Worm (Caenorhabditis elegans) whole organism, early embryonic: ENCODE data around the gene lea-1.

Experiments
- ceh-13 ChIP-seq: fragments of 200-800 bp; sonication (Bioruptor generic); optimal IDR thresholded peaks from 2 replicates; lab custom pipeline; 2018; ENCODE audit warnings: mild to moderate bottlenecking, missing genetic modification characterization, missing compliant biosample characterization
- hmbx-1 ChIP-seq: sonication (generic microtip); optimal IDR thresholded peaks from 2 replicates; lab custom pipeline; 2016; ENCODE audit warnings: mild to moderate bottlenecking, missing genetic modification characterization, missing compliant biosample characterization
- sea-1 ChIP-seq: fragments of 200-800 bp; sonication (Bioruptor generic); conservative IDR thresholded peaks from 2 replicates; pipeline ENCODE4 v1.3.6; 2022; ENCODE audit warnings: missing genetic modification characterization, missing compliant biosample characterization
- tra-4 ChIP-seq: sonication (generic microtip); optimal IDR thresholded peaks from 2 replicates; lab custom pipeline; 2017; ENCODE audit warnings: missing genetic modification characterization, missing compliant biosample characterization

DNA sequence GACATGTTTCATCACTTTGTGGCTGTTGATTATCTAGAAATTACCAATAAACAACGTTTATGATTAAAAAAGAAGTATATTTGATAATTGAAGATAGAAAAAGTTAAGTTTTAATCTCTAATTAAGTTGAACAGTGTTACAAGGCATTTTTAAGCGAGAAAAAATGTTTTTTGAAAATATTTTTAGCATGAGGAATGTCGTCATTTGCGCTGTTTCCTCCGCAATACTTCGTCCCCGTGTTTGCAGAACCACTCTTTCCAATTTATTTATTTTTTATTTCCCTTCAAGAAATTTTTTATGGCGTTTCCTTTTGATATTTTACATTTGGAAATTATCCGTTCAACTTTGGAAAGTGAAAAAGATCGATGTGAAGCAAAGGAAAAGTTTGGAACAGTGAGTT lies 20.1 kb upstream of the lea-1 start, which contains the start of the genes rde-1 and trpp-6:
- TF ChIP-seq tra-4 (tag; lab: Kevin White, UChicago) (no peak), hmbx-1 (tag; lab: Kevin White, UChicago) (no peak), ceh-13 (no peak), sea-1 (GFP tag; lab: Robert Waterston, UW) (no peak)
